Worm (Caenorhabditis elegans): ENCODE measurements around the gene plc-1.

The plc-1 gene

DNA sequence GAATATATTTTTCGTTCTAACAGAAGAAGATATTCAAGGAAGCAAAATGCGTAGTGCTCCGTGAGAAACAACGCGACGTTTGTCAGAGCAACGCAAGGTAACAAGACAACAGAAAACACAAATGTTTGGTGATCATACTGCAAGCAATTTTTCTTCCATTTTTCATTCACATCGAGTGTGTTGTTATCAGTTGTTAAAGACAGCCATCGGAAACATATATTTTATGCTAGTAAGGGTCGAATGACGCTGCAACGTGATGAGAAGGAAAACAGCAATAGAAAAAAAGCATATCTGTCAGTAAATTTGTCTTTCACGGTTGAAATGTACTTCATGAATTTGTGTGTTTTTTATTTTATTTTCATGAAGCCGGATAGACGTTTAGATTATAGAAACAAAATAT, 90.3 kb downstream of the plc-1 start:
- TF ChIP-seq nfya-1 (tag; optimal IDR thresholded peaks at IDR 0.05) (no peak), unc-42 (tag; optimal IDR thresholded peaks at IDR 0.05) (no peak), ceh-19 (GFP tag; optimal IDR thresholded peaks at IDR 0.05) (no peak), madf-2 (tag; optimal IDR thresholded peaks at IDR 0.05) (no peak), ets-4 (tag; optimal IDR thresholded peaks at IDR 0.05) (no peak), ceh-9 (tag; optimal IDR thresholded peaks at IDR 0.05) (no peak), T23F11.4 (GFP tag; optimal IDR thresholded peaks at IDR 0.05) (no peak)

DNA sequence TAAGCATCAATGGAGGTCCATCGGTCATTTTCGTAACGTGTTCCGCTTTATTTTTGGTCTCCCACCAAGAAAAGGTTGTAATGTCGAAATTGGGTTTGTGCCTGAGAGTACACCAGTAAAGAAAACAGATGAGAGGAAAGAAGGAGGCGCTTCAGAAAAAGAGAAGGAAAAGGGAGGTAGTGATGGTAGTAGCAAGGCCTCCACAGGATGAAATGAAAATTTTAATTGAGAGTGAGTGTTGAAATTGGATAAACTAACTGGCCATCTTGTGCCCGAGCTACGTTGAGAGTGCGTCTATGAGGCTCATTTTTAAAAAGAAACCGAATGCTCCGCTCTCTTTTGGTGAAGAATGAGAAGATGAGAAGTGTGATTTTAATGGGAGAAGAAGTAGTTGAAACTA, 92.1 kb downstream of the plc-1 start, which contains the start of gene R07A4.2:
Gene R07A4.2 (minus strand): TSS at position 101 of the 400 bp plus-strand sequence.
- TF ChIP-seq unc-42 (tag; optimal IDR thresholded peaks at IDR 0.05): no peak

Data from whole organism, late embryonic.